Worm (Caenorhabditis elegans): ENCODE data around the gene eef-1B.2.

The eef-1B.2 gene

DNA sequence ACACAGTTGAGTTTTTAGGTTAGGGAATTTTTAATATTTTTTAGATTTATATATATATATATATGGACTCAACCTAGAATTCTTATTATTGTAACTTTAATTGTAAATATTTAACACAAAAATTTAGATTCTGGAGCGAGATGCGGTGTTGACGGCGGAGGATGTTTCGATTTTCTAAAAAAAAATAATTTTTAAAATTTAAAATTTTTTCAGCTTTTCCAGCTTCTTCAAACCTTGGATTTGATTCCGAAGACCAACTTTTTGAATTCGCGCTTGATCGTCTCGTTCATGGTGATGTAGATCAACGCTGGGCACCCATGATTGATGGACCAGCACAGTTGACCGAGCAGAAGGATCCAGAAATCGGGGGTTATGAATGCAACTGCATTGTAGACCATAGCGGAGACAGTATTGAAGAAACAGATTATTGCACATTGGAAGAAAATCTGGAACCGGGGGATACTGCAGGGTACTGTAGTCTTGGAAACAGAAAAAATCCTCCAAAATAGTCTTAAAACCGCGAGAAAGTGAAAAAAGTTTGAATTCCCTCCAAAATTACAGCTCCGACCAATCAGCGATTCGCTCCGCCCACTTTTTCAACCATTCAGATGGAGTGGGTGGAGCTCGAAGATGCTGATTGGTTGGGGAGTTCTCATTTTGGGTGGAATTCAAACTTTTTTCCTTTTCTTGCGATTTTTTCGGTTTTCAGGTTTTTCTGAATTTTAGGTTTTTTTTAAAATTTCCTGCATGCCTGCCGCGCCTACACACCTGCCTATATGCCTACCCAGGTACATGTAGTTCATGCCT, 12.4 kb downstream of the eef-1B.2 start:
- TF ChIP-seq nhr-232 (tag; optimal IDR thresholded peaks at IDR 0.05) (no peak), ceh-45 (GFP tag; IDR thresholded peaks at IDR 0.05) (no peak), nfya-1 (tag; optimal IDR thresholded peaks at IDR 0.05) (peak; percentile 98)

DNA sequence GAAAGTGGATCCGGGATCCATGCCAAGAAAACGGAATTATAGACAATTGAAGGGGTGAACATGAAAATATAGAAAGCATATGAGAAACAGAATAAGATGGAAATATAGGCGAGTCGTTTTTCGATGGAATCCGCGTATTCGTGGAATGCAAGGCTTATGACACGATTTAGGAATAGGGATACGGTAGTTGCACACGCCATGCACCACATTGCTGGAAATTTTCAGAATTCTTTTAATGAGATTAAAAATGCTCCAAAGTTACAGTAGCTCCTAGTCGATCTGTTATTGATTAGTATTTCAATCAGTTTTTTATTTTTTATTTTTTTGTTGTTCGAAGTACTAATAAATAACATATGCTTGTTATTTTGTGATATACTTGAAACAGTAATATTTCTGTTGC, 13.9 kb downstream of the eef-1B.2 start:
- no peak for TF ChIP-seq ceh-2 (tag; optimal IDR thresholded peaks at IDR 0.05)
- TF ChIP-seq fkh-6 (tag; optimal IDR thresholded peaks at IDR 0.05): no peak
- TF ChIP-seq rnt-1 (tag; optimal IDR thresholded peaks at IDR 0.05): no peak
- no peak for TF ChIP-seq pros-1 (tag; optimal IDR thresholded peaks at IDR 0.05)
- no peak for TF ChIP-seq F13H6.1 (tag; optimal IDR thresholded peaks at IDR 0.05)
- no peak for TF ChIP-seq unc-42 (tag; optimal IDR thresholded peaks at IDR 0.05)

DNA sequence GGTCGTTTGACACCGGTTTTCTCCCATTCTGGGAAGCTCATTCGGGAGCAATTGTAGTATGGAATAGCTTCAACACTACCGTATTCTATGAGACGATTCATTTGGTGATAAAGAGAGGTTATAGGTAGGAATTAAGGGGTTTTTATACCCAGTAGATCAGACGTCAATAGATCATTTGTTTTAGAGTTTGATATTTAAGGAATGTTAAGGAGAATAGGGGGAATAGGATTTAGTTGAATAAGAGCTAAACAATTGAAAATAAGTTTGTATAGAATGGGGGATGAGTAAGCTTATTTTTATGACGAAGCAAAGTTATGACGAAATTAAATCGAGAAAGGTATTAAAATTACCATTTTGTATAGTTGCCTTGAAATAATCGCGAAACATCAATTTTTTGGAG, 16.1 kb downstream of the eef-1B.2 start, which contains the start of gene srt-47:
Gene srt-47 (minus strand): TSS at position 101 of the 400 bp plus-strand sequence.
- TF ChIP-seq pag-3 (tag; optimal IDR thresholded peaks at IDR 0.05; ENCODE audit: borderline replicate concordance): no peak
- no peak for TF ChIP-seq nhr-232 (tag; optimal IDR thresholded peaks at IDR 0.05)
- TF ChIP-seq ceh-18 (tag; optimal IDR thresholded peaks at IDR 0.05): no peak
- no peak for TF ChIP-seq ceh-6 (GFP tag; optimal IDR thresholded peaks at IDR 0.05)
- TF ChIP-seq ceh-30 (tag; optimal IDR thresholded peaks at IDR 0.05): no peak
- no peak for TF ChIP-seq odd-2 (tag; optimal IDR thresholded peaks at IDR 0.05)
- TF ChIP-seq sox-2 (GFP tag; IDR thresholded peaks at IDR 0.05): no peak
- no peak for TF ChIP-seq che-1 (tag; optimal IDR thresholded peaks at IDR 0.05)
- TF ChIP-seq sdc-2 (tag; optimal IDR thresholded peaks at IDR 0.05): no peak
- TF ChIP-seq unc-86 (tag; optimal IDR thresholded peaks at IDR 0.05): no peak
- TF ChIP-seq hlh-15 (tag; optimal IDR thresholded peaks at IDR 0.05): no peak
- no peak for TF ChIP-seq lim-6 (tag; optimal IDR thresholded peaks at IDR 0.05)
- TF ChIP-seq ztf-16 (tag; optimal IDR thresholded peaks at IDR 0.05): no peak
- TF ChIP-seq ceh-24 (tag; optimal IDR thresholded peaks at IDR 0.05): no peak
- TF ChIP-seq tbx-7 (tag; optimal IDR thresholded peaks at IDR 0.05): no peak
- no peak for TF ChIP-seq K02D7.2 (tag; optimal IDR thresholded peaks at IDR 0.05)
- no peak for TF ChIP-seq npax-4 (tag; optimal IDR thresholded peaks at IDR 0.05)
- no peak for TF ChIP-seq mec-3 (tag; optimal IDR thresholded peaks at IDR 0.05; ENCODE audit: borderline replicate concordance)
- TF ChIP-seq ceh-14 (tag; optimal IDR thresholded peaks at IDR 0.05): no peak
- TF ChIP-seq nhr-11 (tag; optimal IDR thresholded peaks at IDR 0.05): no peak

DNA sequence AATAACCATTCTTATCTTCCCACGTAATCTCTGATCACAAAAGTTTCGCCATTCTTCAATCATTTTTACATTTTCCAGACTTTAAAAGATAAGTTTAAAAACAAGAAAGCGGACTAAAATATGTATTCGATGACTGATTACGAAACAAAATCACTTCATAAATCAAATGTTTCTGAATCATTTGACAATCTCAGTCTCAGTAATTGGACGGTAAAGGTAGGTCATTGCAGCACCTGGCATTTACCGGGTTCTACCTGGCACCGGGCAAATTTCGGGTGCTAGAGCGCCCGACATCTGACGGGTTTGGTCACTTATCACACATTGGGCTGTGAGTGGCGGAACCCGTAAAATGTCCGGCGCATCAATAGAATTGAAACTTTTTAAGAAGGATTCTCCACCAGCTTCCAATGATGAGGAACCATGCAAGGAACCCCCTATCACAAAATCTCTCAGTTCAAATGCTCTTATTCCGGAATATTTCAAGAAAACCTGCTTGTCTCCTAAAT, 19.0 kb downstream of the eef-1B.2 start, which contains the start of gene Y41E3.19:
Gene Y41E3.19 (plus strand): TSS at position 51 of the 506 bp plus-strand sequence.
- TF ChIP-seq rnt-1 (tag; optimal IDR thresholded peaks at IDR 0.05): no peak
- no peak for TF ChIP-seq C08G9.2 (tag; optimal IDR thresholded peaks at IDR 0.05)
- TF ChIP-seq sox-2 (GFP tag; IDR thresholded peaks at IDR 0.05): no peak
- no peak for TF ChIP-seq fax-1 (tag; optimal IDR thresholded peaks at IDR 0.05)
- no peak for TF ChIP-seq ceh-48 (tag; optimal IDR thresholded peaks at IDR 0.05)
- no peak for TF ChIP-seq ceh-18 (tag; optimal IDR thresholded peaks at IDR 0.05)
- no peak for TF ChIP-seq K02D7.2 (tag; optimal IDR thresholded peaks at IDR 0.05)
- no peak for TF ChIP-seq ceh-30 (tag; optimal IDR thresholded peaks at IDR 0.05)
- TF ChIP-seq hlh-6 (tag; optimal IDR thresholded peaks at IDR 0.05): no peak
- no peak for TF ChIP-seq nhr-11 (tag; optimal IDR thresholded peaks at IDR 0.05)
- TF ChIP-seq ceh-31 (tag; optimal IDR thresholded peaks at IDR 0.05): no peak
- TF ChIP-seq pat-9 (tag; optimal IDR thresholded peaks at IDR 0.05): no peak
- no peak for TF ChIP-seq zip-5 (tag; optimal IDR thresholded peaks at IDR 0.05)
- TF ChIP-seq sox-4 (tag; optimal IDR thresholded peaks at IDR 0.05): no peak
- no peak for TF ChIP-seq C38D4.7 (GFP tag; optimal IDR thresholded peaks at IDR 0.05)
- no peak for TF ChIP-seq pha-2 (tag; optimal IDR thresholded peaks at IDR 0.05)
- no peak for TF ChIP-seq unc-42 (tag; optimal IDR thresholded peaks at IDR 0.05)
- no peak for TF ChIP-seq ceh-45 (GFP tag; IDR thresholded peaks at IDR 0.05)
- no peak for TF ChIP-seq ceh-34 (tag; optimal IDR thresholded peaks at IDR 0.05)
- no peak for TF ChIP-seq hlh-15 (tag; optimal IDR thresholded peaks at IDR 0.05)
